Worm (Caenorhabditis elegans) whole organism, young adult: ENCODE results near the gene ftt-2.
A peak's percentile ranks its signal among the peaks of the same experiment; 100 is the strongest.

Source experiments
- B0261.1 ChIP-seq: sonication (generic microtip); optimal IDR thresholded peaks from 2 replicates; lab custom pipeline; 2016; ENCODE audit warnings: mild to moderate bottlenecking, missing genetic modification characterization, moderate library complexity, missing compliant biosample characterization
- B0336.3 ChIP-seq: fragments of 200-800 bp; sonication (Bioruptor generic); IDR thresholded peaks from 2 replicates; pipeline ENCODE4 v1.3.6; 2022; ENCODE audit warnings: missing genetic modification characterization, missing compliant biosample characterization
- C06A6.2 ChIP-seq: fragments of 200-800 bp; sonication (Bioruptor generic); conservative IDR thresholded peaks from 2 replicates; pipeline ENCODE4 v1.3.6; 2022; ENCODE audit warnings: missing genetic modification characterization, missing compliant biosample characterization
- C17E4.6 ChIP-seq: fragments of 200-800 bp; sonication (Bioruptor generic); IDR thresholded peaks from 2 replicates; pipeline ENCODE4 v1.3.6; 2022; ENCODE audit warnings: missing genetic modification reagents, missing genetic modification characterization, missing compliant biosample characterization
- F22D6.2 ChIP-seq: sonication (generic microtip); optimal IDR thresholded peaks from 2 replicates; lab custom pipeline; 2016; ENCODE audit warnings: mild to moderate bottlenecking, missing genetic modification characterization, missing compliant biosample characterization
- F23B12.7 ChIP-seq: sonication (generic microtip); optimal IDR thresholded peaks from 2 replicates; lab custom pipeline; 2017; ENCODE audit warnings: missing genetic modification characterization, mild to moderate bottlenecking, missing compliant biosample characterization, antibody characterized with exemption, moderate library complexity; ENCODE audit not compliant: insufficient read depth
- F52B5.7 ChIP-seq: sonication (generic microtip); optimal IDR thresholded peaks from 2 replicates; lab custom pipeline; 2016; ENCODE audit warnings: mild to moderate bottlenecking, missing genetic modification characterization, missing compliant biosample characterization
- F57A8.1 ChIP-seq: fragments of 200-800 bp; sonication (Bioruptor generic); optimal IDR thresholded peaks from 2 replicates; lab custom pipeline; 2018; ENCODE audit warnings: mild to moderate bottlenecking, missing genetic modification characterization, moderate library complexity, missing compliant biosample characterization
- F57C9.4 ChIP-seq: sonication (generic microtip); optimal IDR thresholded peaks from 2 replicates; lab custom pipeline; 2017; ENCODE audit warnings: mild to moderate bottlenecking, missing genetic modification characterization, missing compliant biosample characterization
- K11D2.4 ChIP-seq: fragments of 200-800 bp; sonication (Bioruptor generic); IDR thresholded peaks from 2 replicates; pipeline ENCODE4 v1.3.6; 2022; ENCODE audit warnings: missing genetic modification reagents, missing genetic modification characterization, missing compliant biosample characterization
- K12H6.12 ChIP-seq: fragments of 200-800 bp; sonication (Bioruptor generic); optimal IDR thresholded peaks from 2 replicates; lab custom pipeline; 2018; ENCODE audit warnings: mild to moderate bottlenecking, missing genetic modification characterization, missing compliant biosample characterization
- T07F8.4 ChIP-seq: sonication (generic microtip); optimal IDR thresholded peaks from 2 replicates; lab custom pipeline; 2016; ENCODE audit warnings: mild to moderate bottlenecking, missing genetic modification characterization, moderate library complexity, missing compliant biosample characterization
- Y53F4B.3 ChIP-seq: fragments of 200-800 bp; sonication (Bioruptor generic); IDR thresholded peaks from 2 replicates; pipeline ENCODE4 v1.3.6; 2022; ENCODE audit warnings: missing genetic modification reagents, missing genetic modification characterization, missing compliant biosample characterization
- Y56A3A.18 ChIP-seq: fragments of 200-800 bp; sonication (Bioruptor generic); IDR thresholded peaks from 2 replicates; pipeline ENCODE4 v1.3.6; 2022; ENCODE audit warnings: missing genetic modification reagents, missing genetic modification characterization, missing compliant biosample characterization
- ama-1 ChIP-seq, 3 experiments: fragments of 150-350 bp in 1 of 3; sonication (generic microtip) in 2 of 3; optimal IDR thresholded peaks; 2 replicates each; lab custom pipeline; 2014 to 2018; ENCODE audit warnings: missing biosample characterization in 2 of 3, missing genetic modification characterization in 2 of 3, missing genetic modification reagents in 2 of 3
- aptf-2 ChIP-seq: fragments of 200-800 bp; sonication (Bioruptor generic); conservative IDR thresholded peaks from 2 replicates; pipeline ENCODE4 v1.3.6; 2022; ENCODE audit warnings: missing genetic modification reagents, missing genetic modification characterization, missing compliant biosample characterization
- athp-1 ChIP-seq: sonication (generic microtip); optimal IDR thresholded peaks from 2 replicates; lab custom pipeline; 2017; ENCODE audit warnings: mild to moderate bottlenecking, missing genetic modification characterization, missing compliant biosample characterization
- attf-3 ChIP-seq: fragments of 200-800 bp; sonication (Bioruptor generic); conservative IDR thresholded peaks from 2 replicates; pipeline ENCODE4 v1.3.6; 2022; ENCODE audit warnings: missing genetic modification reagents, missing genetic modification characterization, missing compliant biosample characterization
- attf-6 ChIP-seq: fragments of 200-800 bp; sonication (Bioruptor generic); IDR thresholded peaks from 2 replicates; pipeline ENCODE4 v1.3.6; 2022; ENCODE audit warnings: missing genetic modification reagents, missing genetic modification characterization, missing compliant biosample characterization
- ceh-100 ChIP-seq: fragments of 200-800 bp; sonication (Bioruptor generic); IDR thresholded peaks from 2 replicates; pipeline ENCODE4 v1.3.6; 2022; ENCODE audit warnings: missing genetic modification reagents, missing genetic modification characterization, missing compliant biosample characterization
- ceh-58 ChIP-seq: fragments of 200-800 bp; sonication (Bioruptor generic); IDR thresholded peaks from 2 replicates; pipeline ENCODE4 v1.3.6; 2022; ENCODE audit warnings: missing genetic modification characterization, missing compliant biosample characterization
- ceh-91 ChIP-seq: fragments of 200-800 bp; sonication (Bioruptor generic); IDR thresholded peaks from 2 replicates; pipeline ENCODE4 v1.3.6; 2022; ENCODE audit warnings: missing genetic modification reagents, missing genetic modification characterization, missing compliant biosample characterization
- dox-1 ChIP-seq: fragments of 200-800 bp; sonication (Bioruptor generic); IDR thresholded peaks from 2 replicates; pipeline ENCODE4 v1.3.6; 2022; ENCODE audit warnings: missing genetic modification reagents, missing genetic modification characterization, missing compliant biosample characterization
- efl-1 ChIP-seq: fragments of 150-350 bp; optimal IDR thresholded peaks from 2 replicates; lab custom pipeline; 2014; ENCODE audit warnings: missing biosample characterization, missing genetic modification reagents, missing genetic modification characterization
- egrh-3 ChIP-seq: fragments of 200-800 bp; sonication (Bioruptor generic); IDR thresholded peaks from 2 replicates; pipeline ENCODE4 v1.3.6; 2022; ENCODE audit warnings: missing genetic modification reagents, missing genetic modification characterization, missing compliant biosample characterization
- gei-17 ChIP-seq: fragments of 200-800 bp; sonication (Bioruptor generic); optimal IDR thresholded peaks from 2 replicates; lab custom pipeline; 2018; ENCODE audit warnings: mild to moderate bottlenecking, missing genetic modification characterization, missing compliant biosample characterization
- hmg-1.2 ChIP-seq: fragments of 200-800 bp; sonication (Bioruptor generic); IDR thresholded peaks from 2 replicates; pipeline ENCODE4 v1.3.6; 2022; ENCODE audit warnings: missing genetic modification reagents, missing genetic modification characterization, missing compliant biosample characterization
- lin-35 ChIP-seq, 3 experiments: fragments of 150-350 bp in 2 of 3; sonication (generic microtip) in 1 of 3; optimal IDR thresholded peaks; 2 replicates each; lab custom pipeline; 2014 to 2018; ENCODE audit warnings: missing biosample characterization in 3 of 3, missing genetic modification characterization in 3 of 3, missing genetic modification reagents in 3 of 3
- lsl-1 ChIP-seq: fragments of 200-800 bp; sonication (Bioruptor generic); optimal IDR thresholded peaks from 2 replicates; lab custom pipeline; 2018; ENCODE audit warnings: mild to moderate bottlenecking, missing genetic modification characterization, moderate library complexity, missing compliant biosample characterization
- madf-10 ChIP-seq: sonication (generic microtip); optimal IDR thresholded peaks from 2 replicates; lab custom pipeline; 2016; ENCODE audit warnings: mild to moderate bottlenecking, missing genetic modification characterization, missing compliant biosample characterization
- mes-4 ChIP-seq: sonication (generic microtip); optimal IDR thresholded peaks from 2 replicates; lab custom pipeline; 2016; ENCODE audit warnings: missing genotype, missing genetic modification characterization, missing compliant biosample characterization
- nfya-1 ChIP-seq: sonication (generic microtip); optimal IDR thresholded peaks from 2 replicates; lab custom pipeline; 2017; ENCODE audit warnings: antibody characterized with exemption, missing compliant biosample characterization, missing genetic modification characterization, borderline replicate concordance; ENCODE audit not compliant: insufficient read depth
- nhr-179 ChIP-seq: sonication (generic microtip); optimal IDR thresholded peaks from 2 replicates; lab custom pipeline; 2016; ENCODE audit warnings: mild to moderate bottlenecking, missing genetic modification characterization, missing compliant biosample characterization
- nhr-80 ChIP-seq: sonication (generic microtip); optimal IDR thresholded peaks from 2 replicates; lab custom pipeline; 2016; ENCODE audit warnings: missing genetic modification characterization, missing compliant biosample characterization
- pha-4 ChIP-seq: fragments of 150-350 bp; sonication (generic microtip); optimal IDR thresholded peaks from 2 replicates; lab custom pipeline; 2014; ENCODE audit warnings: missing biosample characterization, missing genetic modification reagents, missing genetic modification characterization
- rcor-1 ChIP-seq: fragments of 200-800 bp; sonication (Bioruptor generic); IDR thresholded peaks from 2 replicates; pipeline ENCODE4 v1.3.6; 2022; ENCODE audit warnings: missing genetic modification reagents, missing genetic modification characterization, missing compliant biosample characterization
- sdz-38 ChIP-seq: sonication (generic microtip); optimal IDR thresholded peaks from 2 replicates; lab custom pipeline; 2016; ENCODE audit warnings: missing genotype, missing genetic modification characterization, missing compliant biosample characterization
- sea-2 ChIP-seq: fragments of 200-800 bp; sonication (Bioruptor generic); IDR thresholded peaks from 2 replicates; pipeline ENCODE4 v1.3.6; 2022; ENCODE audit warnings: missing genetic modification characterization, missing compliant biosample characterization
- snpc-3.4 ChIP-seq: sonication (generic microtip); optimal IDR thresholded peaks from 2 replicates; lab custom pipeline; 2017; ENCODE audit warnings: missing genetic modification characterization, mild to moderate bottlenecking, missing compliant biosample characterization, antibody characterized with exemption, moderate library complexity, missing genotype, missing genetic modification reagents
- tbp1 ChIP-seq: fragments of 200-800 bp; sonication (Bioruptor generic); optimal IDR thresholded peaks from 2 replicates; lab custom pipeline; 2018; ENCODE audit warnings: mild to moderate bottlenecking, missing genetic modification characterization, missing compliant biosample characterization
- zfh-2 ChIP-seq: fragments of 200-800 bp; sonication (Bioruptor generic); conservative IDR thresholded peaks from 2 replicates; pipeline ENCODE4 v1.3.6; 2022; ENCODE audit warnings: missing genetic modification reagents, missing genetic modification characterization, missing compliant biosample characterization
- zim-3 ChIP-seq: sonication (generic microtip); optimal IDR thresholded peaks from 2 replicates; lab custom pipeline; 2017; ENCODE audit warnings: mild to moderate bottlenecking, missing genetic modification characterization, moderate library complexity, missing compliant biosample characterization
- ztf-28 ChIP-seq: fragments of 200-800 bp; sonication (Bioruptor generic); IDR thresholded peaks from 2 replicates; pipeline ENCODE4 v1.3.6; 2022; ENCODE audit warnings: missing genetic modification reagents, missing genetic modification characterization, missing compliant biosample characterization

ftt-2 gene

ce11 chrX:11585894-11586293, 19.3 kb downstream of the ftt-2 start:
- TF ChIP-seq C06A6.2 (GFP tag; lab: Robert Waterston, UW) (no peak), zim-3 (tag; lab: Kevin White, UChicago) (no peak), Y53F4B.3 (GFP tag; lab: Robert Waterston, UW) (no peak), snpc-3.4 (tag; lab: Kevin White, UChicago) (no peak), attf-6 (GFP tag; lab: Robert Waterston, UW) (no peak), F57A8.1 (no peak), K11D2.4 (GFP tag; lab: Robert Waterston, UW) (no peak)

ce11 chrX:11585375-11585774, 19.8 kb downstream of the ftt-2 start, which contains the start of gene abts-2:
Gene abts-2, plus strand, starts transcription at chrX:11585675.
- no peak for TF ChIP-seq F52B5.7 (tag; lab: Kevin White, UChicago)

DNA sequence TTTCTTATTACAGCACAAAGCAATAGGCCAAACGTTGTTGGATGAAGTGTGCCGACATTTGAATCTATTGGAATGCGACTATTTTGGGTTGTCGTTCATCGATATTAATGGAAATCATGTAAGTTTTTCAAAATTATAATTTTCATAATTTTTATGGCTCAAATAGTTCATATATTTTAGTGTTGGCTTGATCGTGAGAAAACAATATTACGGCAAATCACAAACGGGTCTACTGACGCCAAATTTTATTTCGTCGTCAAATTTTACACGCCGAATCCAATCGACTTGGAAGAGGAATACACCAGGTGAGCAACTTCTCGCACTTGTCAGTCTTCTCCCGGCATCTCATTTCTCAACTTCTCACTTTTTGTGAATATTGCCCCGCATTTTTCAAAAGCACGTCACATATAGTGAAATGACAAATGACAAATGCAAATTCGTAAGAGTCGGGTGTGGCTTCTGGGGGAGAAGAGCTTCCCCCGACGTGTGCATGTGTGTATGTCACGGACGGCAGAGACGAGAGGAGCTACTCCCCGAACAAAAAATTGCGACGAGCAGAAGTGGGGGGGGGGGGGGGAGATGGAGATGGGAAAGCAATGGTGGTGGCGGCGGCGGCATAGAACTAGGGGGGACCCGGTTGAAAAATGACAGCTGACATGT, 28.7 kb downstream of the ftt-2 start:
- peak; percentile 36; the same call in 1 of the 2 replicates for TF ChIP-seq egrh-3 (GFP tag; lab: Robert Waterston, UW)
- TF ChIP-seq zfh-2 (GFP tag; lab: Robert Waterston, UW) = peak; percentile 86
- TF ChIP-seq C06A6.2 (GFP tag; lab: Robert Waterston, UW) = no peak

DNA sequence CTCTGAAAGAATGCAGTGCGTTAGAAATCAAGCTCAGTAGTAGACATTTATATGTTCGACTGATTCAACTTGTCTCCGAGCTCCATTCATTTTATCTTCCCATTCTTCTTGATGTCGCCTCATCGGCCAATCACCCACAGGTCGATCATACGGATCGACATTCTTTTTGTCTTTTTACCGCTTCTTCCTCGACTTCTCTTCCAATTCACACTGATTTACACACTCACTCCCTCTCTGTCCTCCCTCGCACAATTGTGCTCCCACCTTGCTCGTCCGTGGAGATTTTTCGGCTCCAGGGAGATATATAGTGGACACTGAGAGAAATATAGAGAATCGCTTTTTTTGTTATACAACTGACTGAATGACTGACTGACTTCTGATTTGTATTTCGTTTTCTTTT, 31.1 kb downstream of the ftt-2 start:
- TF ChIP-seq sdz-38 (tag; lab: Kevin White, UChicago) (no peak), ceh-91 (GFP tag; lab: Robert Waterston, UW) (no peak), dox-1 (GFP tag; lab: Robert Waterston, UW) (no peak), K12H6.12 (tag; lab: Kevin White, UChicago) (no peak), nfya-1 (no peak), B0336.3 (no peak), tbp1 (GFP tag; lab: Kevin White, UChicago) (no peak), mes-4 (no peak), B0261.1 (tag; lab: Kevin White, UChicago) (no peak), madf-10 (no peak), aptf-2 (GFP tag; lab: Robert Waterston, UW) (no peak), attf-6 (GFP tag; lab: Robert Waterston, UW) (no peak), attf-3 (GFP tag; lab: Robert Waterston, UW) (no peak), rcor-1 (GFP tag; lab: Robert Waterston, UW) (no peak), efl-1 (GFP tag; lab: Kevin White, UChicago) (no peak)

ce11 chrX:11572205-11572604, 33.0 kb downstream of the ftt-2 start, which contains the start of gene frm-3:
Gene frm-3, plus strand, starts transcription at chrX:11572505.
- TF ChIP-seq ama-1 (optimal IDR thresholded peaks at IDR 0.05; lab: Kevin White, UChicago) (no peak), ama-1 (GFP tag; optimal IDR thresholded peaks at IDR 0.05; lab: Kevin White, UChicago) (no peak), F57C9.4 (tag; lab: Kevin White, UChicago) (no peak), C17E4.6 (GFP tag; lab: Robert Waterston, UW) (no peak), lsl-1 (GFP tag; lab: Kevin White, UChicago) (no peak), ztf-28 (GFP tag; lab: Robert Waterston, UW) (no peak), hmg-1.2 (GFP tag; lab: Robert Waterston, UW) (no peak), F23B12.7 (tag; lab: Kevin White, UChicago) (no peak), ceh-100 (no peak), sea-2 (GFP tag; lab: Robert Waterston, UW) (no peak), F22D6.2 (tag; lab: Kevin White, UChicago) (no peak), lin-35 (GFP tag; optimal IDR thresholded peaks at IDR 0.05; lab: Kevin White, UChicago) (no peak), efl-1 (GFP tag; lab: Kevin White, UChicago) (no peak), nhr-80 (no peak), Y56A3A.18 (GFP tag; lab: Robert Waterston, UW) (no peak), ceh-58 (GFP tag; lab: Robert Waterston, UW) (no peak), pha-4 (tag; lab: Kevin White, UChicago) (no peak), gei-17 (GFP tag; lab: Kevin White, UChicago) (no peak), athp-1 (tag; lab: Kevin White, UChicago) (no peak), nhr-179 (tag; lab: Kevin White, UChicago) (no peak), T07F8.4 (tag; lab: Kevin White, UChicago) (no peak)
